Fruit fly (Drosophila melanogaster) whole organism, wandering third instar larva: ENCODE data around the gene CG31816.

ENCODE experiments used
- GATAd ChIP-seq: sonication (Bioruptor generic); optimal IDR thresholded peaks from 2 replicates; lab custom pipeline; 2016; ENCODE audit warnings: missing biosample characterization, missing genetic modification characterization
- Sp1 ChIP-seq: fragments of 200-800 bp; sonication (Bioruptor generic); optimal IDR thresholded peaks from 3 replicates; lab custom pipeline; 2019; ENCODE audit warnings: missing biosample characterization, mild to moderate bottlenecking, missing genetic modification characterization, moderate library complexity
- dsf ChIP-seq: sonication (Bioruptor generic); optimal IDR thresholded peaks from 2 replicates; lab custom pipeline; 2016; ENCODE audit warnings: missing biosample characterization, missing genetic modification characterization, borderline replicate concordance
- rgr ChIP-seq: fragments of 200-800 bp; sonication (Bioruptor generic); optimal IDR thresholded peaks from 3 replicates; lab custom pipeline; 2016; ENCODE audit warnings: missing biosample characterization, mild to moderate bottlenecking, missing genetic modification characterization

DNA sequence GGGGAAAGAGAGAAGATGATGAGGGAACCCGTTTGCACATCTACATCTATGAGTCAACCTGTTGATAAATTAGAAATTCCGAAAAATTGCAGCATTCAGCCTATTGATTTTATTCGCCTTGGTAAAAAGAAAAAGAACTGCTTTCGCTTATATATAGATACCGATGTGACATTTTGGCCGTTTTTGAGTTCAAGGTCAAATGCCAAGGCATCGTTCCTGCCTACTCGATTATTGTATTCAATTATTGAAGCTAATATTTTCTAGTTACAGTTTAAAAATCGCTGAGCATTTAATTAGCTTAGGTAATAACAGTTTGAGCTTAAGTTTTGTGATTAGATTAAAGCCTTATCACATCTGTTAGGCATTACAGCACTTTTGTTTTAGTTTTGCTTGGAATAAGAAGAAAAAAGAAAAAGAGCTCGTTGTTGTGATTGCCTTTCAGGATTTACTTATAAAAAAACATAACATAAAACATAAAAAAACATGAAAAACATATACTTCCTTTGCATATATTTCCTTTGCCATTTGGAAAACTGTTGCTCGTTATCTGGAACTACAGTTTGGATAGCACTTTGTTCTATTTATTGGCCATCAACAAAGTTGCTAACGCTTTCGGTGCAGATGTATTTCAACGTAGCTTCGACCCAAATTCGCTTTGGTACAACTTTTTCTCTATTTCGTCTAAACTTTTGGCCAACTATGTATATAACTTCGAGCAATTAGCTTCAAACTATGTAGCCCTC lies 48.2 kb upstream of the CG31816 start:
- TF ChIP-seq rgr (GFP tag; lab: Kevin White, UChicago), result no peak
- no peak for TF ChIP-seq dsf (GFP tag; lab: Kevin White, UChicago)
- TF ChIP-seq GATAd, result no peak
- no peak for TF ChIP-seq Sp1
